Worm (Caenorhabditis elegans) whole organism, L1 larva: ENCODE measurements around the gene C25A8.5.

Experiments
- C04F5.9 ChIP-seq: sonication (generic microtip); optimal IDR thresholded peaks from 2 replicates; lab custom pipeline; 2016; ENCODE audit warnings: missing genetic modification characterization, missing compliant biosample characterization
- C16A3.4 ChIP-seq: fragments of 150-350 bp; optimal IDR thresholded peaks from 2 replicates; lab custom pipeline; 2014; ENCODE audit warnings: missing biosample characterization, missing genetic modification characterization
- F16B12.6 ChIP-seq: fragments of 150-350 bp; optimal IDR thresholded peaks from 2 replicates; lab custom pipeline; 2014; ENCODE audit warnings: missing biosample characterization, missing genetic modification characterization
- aha-1 ChIP-seq: fragments of 150-350 bp; optimal IDR thresholded peaks from 2 replicates; lab custom pipeline; 2014; ENCODE audit warnings: missing biosample characterization, missing genetic modification characterization
- aly-2 ChIP-seq: fragments of 150-350 bp; optimal IDR thresholded peaks from 2 replicates; lab custom pipeline; 2014; ENCODE audit warnings: missing biosample characterization, missing genetic modification characterization
- ama-1 ChIP-seq: fragments of 150-350 bp; optimal IDR thresholded peaks from 2 replicates; lab custom pipeline; 2014
- ceh-8 ChIP-seq: fragments of 200-800 bp; sonication (Bioruptor generic); optimal IDR thresholded peaks from 2 replicates; lab custom pipeline; 2018; ENCODE audit warnings: mild to moderate bottlenecking, missing genetic modification characterization, moderate library complexity, missing compliant biosample characterization
- ceh-88 ChIP-seq: fragments of 200-800 bp; sonication (Bioruptor generic); IDR thresholded peaks from 2 replicates; pipeline ENCODE4 v1.3.6; 2022; ENCODE audit warnings: missing genetic modification characterization, missing compliant biosample characterization
- ceh-90 ChIP-seq: sonication (generic microtip); optimal IDR thresholded peaks from 2 replicates; lab custom pipeline; 2016; ENCODE audit warnings: missing genetic modification characterization, missing compliant biosample characterization
- dsc-1 ChIP-seq: sonication (generic microtip); optimal IDR thresholded peaks from 2 replicates; lab custom pipeline; 2016; ENCODE audit warnings: mild to moderate bottlenecking, missing genetic modification characterization, missing compliant biosample characterization
- efl-3 ChIP-seq: fragments of 200-800 bp; sonication (Bioruptor generic); optimal IDR thresholded peaks from 2 replicates; lab custom pipeline; 2018; ENCODE audit warnings: mild to moderate bottlenecking, missing genetic modification characterization, missing compliant biosample characterization
- egl-13 ChIP-seq: sonication (generic microtip); optimal IDR thresholded peaks from 2 replicates; lab custom pipeline; 2016; ENCODE audit warnings: missing genotype, missing genetic modification reagents, missing genetic modification characterization, missing compliant biosample characterization
- egl-27 ChIP-seq, 2 experiments: fragments of 150-350 bp in 1 of 2; sonication (generic microtip); optimal IDR thresholded peaks; 3 replicates each; lab custom pipeline; 2017 to 2018; ENCODE audit warnings: missing biosample characterization in 2 of 2, missing genetic modification characterization in 2 of 2, missing genetic modification reagents in 2 of 2
- elt-2 ChIP-seq: sonication (generic microtip); optimal IDR thresholded peaks from 2 replicates; lab custom pipeline; 2016; ENCODE audit warnings: missing genetic modification characterization, mild to moderate bottlenecking, inconsistent platforms, missing compliant biosample characterization, missing genetic modification reagents
- elt-3 ChIP-seq, 6 experiments: fragments of 150-350 bp in 1 of 6; sonication (generic microtip); optimal IDR thresholded peaks; 2 replicates each; lab custom pipeline; 2017 to 2018; ENCODE audit warnings: missing biosample characterization in 6 of 6, missing genetic modification characterization in 6 of 6, inconsistent platforms in 1 of 6
- fkh-4 ChIP-seq: sonication (generic microtip); optimal IDR thresholded peaks from 2 replicates; lab custom pipeline; 2016; ENCODE audit warnings: missing compliant biosample characterization, missing genetic modification characterization, borderline replicate concordance
- fkh-8 ChIP-seq: sonication (generic microtip); optimal IDR thresholded peaks from 2 replicates; lab custom pipeline; 2016; ENCODE audit warnings: mild to moderate bottlenecking, missing genetic modification characterization, missing compliant biosample characterization
- fos-1 ChIP-seq: fragments of 150-350 bp; optimal IDR thresholded peaks from 2 replicates; lab custom pipeline; 2014; ENCODE audit warnings: missing biosample characterization, missing genetic modification characterization
- grh-1 ChIP-seq: fragments of 200-800 bp; sonication (Bioruptor generic); IDR thresholded peaks from 2 replicates; pipeline ENCODE4 v1.3.6; 2022; ENCODE audit warnings: missing genetic modification reagents, missing genetic modification characterization, missing compliant biosample characterization
- hlh-4 ChIP-seq: sonication (generic microtip); optimal IDR thresholded peaks from 2 replicates; lab custom pipeline; 2016; ENCODE audit warnings: mild to moderate bottlenecking, missing genetic modification characterization, missing compliant biosample characterization
- hpl-2 ChIP-seq: fragments of 150-350 bp; optimal IDR thresholded peaks from 2 replicates; lab custom pipeline; 2014; ENCODE audit warnings: missing biosample characterization, missing genetic modification reagents, missing genetic modification characterization
- isw-1 ChIP-seq: fragments of 200-800 bp; sonication (Bioruptor generic); IDR thresholded peaks from 2 replicates; pipeline ENCODE4 v1.3.6; 2022; ENCODE audit warnings: missing genetic modification characterization, missing compliant biosample characterization
- jun-1 ChIP-seq: fragments of 150-350 bp; optimal IDR thresholded peaks from 2 replicates; lab custom pipeline; 2014; ENCODE audit warnings: missing biosample characterization, missing genetic modification reagents, missing genetic modification characterization
- lin-15B ChIP-seq: fragments of 150-350 bp; sonication (generic microtip); optimal IDR thresholded peaks from 3 replicates; lab custom pipeline; 2014; ENCODE audit warnings: missing biosample characterization, missing genetic modification characterization
- lin-35 ChIP-seq, 2 experiments: fragments of 150-350 bp; optimal IDR thresholded peaks; 2 replicates each; lab custom pipeline; 2014; ENCODE audit warnings: missing biosample characterization in 2 of 2, missing genetic modification characterization in 2 of 2, missing genetic modification reagents in 2 of 2
- lsy-2 ChIP-seq, 2 experiments: fragments of 150-350 bp; optimal IDR thresholded peaks; 2 replicates each; lab custom pipeline; 2014; ENCODE audit warnings: missing biosample characterization in 2 of 2, missing genetic modification characterization in 2 of 2
- mab-9 ChIP-seq: fragments of 200-800 bp; sonication (Bioruptor generic); IDR thresholded peaks from 2 replicates; pipeline ENCODE4 v1.3.6; 2022; ENCODE audit warnings: missing genetic modification reagents, missing genetic modification characterization, missing compliant biosample characterization
- mdl-1 ChIP-seq, 2 experiments: fragments of 150-350 bp; optimal IDR thresholded peaks; 2 replicates each; lab custom pipeline; 2014 to 2017; ENCODE audit warnings: missing biosample characterization in 2 of 2, missing genetic modification characterization in 2 of 2, inconsistent platforms in 1 of 2
- nhr-11 ChIP-seq: fragments of 150-350 bp; optimal IDR thresholded peaks from 2 replicates; lab custom pipeline; 2014; ENCODE audit warnings: missing biosample characterization, missing genetic modification characterization
- nhr-12 ChIP-seq: sonication (generic microtip); optimal IDR thresholded peaks from 2 replicates; lab custom pipeline; 2017; ENCODE audit warnings: missing biosample characterization, missing genetic modification characterization
- nhr-237 ChIP-seq: fragments of 150-350 bp; optimal IDR thresholded peaks from 2 replicates; lab custom pipeline; 2014; ENCODE audit warnings: missing biosample characterization, missing genetic modification characterization
- nhr-28 ChIP-seq: fragments of 150-350 bp; optimal IDR thresholded peaks from 2 replicates; lab custom pipeline; 2014; ENCODE audit warnings: missing biosample characterization, missing genetic modification characterization
- nhr-84 ChIP-seq: sonication (generic microtip); optimal IDR thresholded peaks from 2 replicates; lab custom pipeline; 2017; ENCODE audit warnings: missing biosample characterization, missing genetic modification characterization
- nhr-85 ChIP-seq: sonication (generic microtip); peaks from one replicate; lab custom pipeline; 2016; ENCODE audit warnings: missing genetic modification characterization, inconsistent platforms, missing compliant biosample characterization
- pag-3 ChIP-seq: sonication (generic microtip); optimal IDR thresholded peaks from 2 replicates; lab custom pipeline; 2017; ENCODE audit warnings: missing genetic modification characterization, mild to moderate bottlenecking, missing compliant biosample characterization, antibody characterized with exemption, borderline replicate concordance; ENCODE audit not compliant: insufficient read depth
- pqm-1 ChIP-seq: sonication (generic microtip); optimal IDR thresholded peaks from 3 replicates; lab custom pipeline; 2017; ENCODE audit warnings: missing biosample characterization, missing genetic modification characterization
- rnt-1 ChIP-seq: sonication (generic microtip); optimal IDR thresholded peaks from 2 replicates; lab custom pipeline; 2016; ENCODE audit warnings: mild to moderate bottlenecking, missing genetic modification characterization, moderate library complexity, missing compliant biosample characterization
- skn-1 ChIP-seq: fragments of 150-350 bp; optimal IDR thresholded peaks from 2 replicates; lab custom pipeline; 2014; ENCODE audit warnings: missing biosample characterization, missing genetic modification characterization
- snu-23 ChIP-seq: sonication (generic microtip); optimal IDR thresholded peaks from 2 replicates; lab custom pipeline; 2016; ENCODE audit warnings: missing genetic modification characterization, missing compliant biosample characterization
- sptf-1 ChIP-seq: fragments of 150-350 bp; optimal IDR thresholded peaks from 2 replicates; lab custom pipeline; 2014; ENCODE audit warnings: missing biosample characterization, missing genetic modification characterization
- sup-37 ChIP-seq: fragments of 200-800 bp; sonication (Bioruptor generic); optimal IDR thresholded peaks from 2 replicates; lab custom pipeline; 2018; ENCODE audit warnings: mild to moderate bottlenecking, missing genetic modification characterization, missing compliant biosample characterization
- swsn-7 ChIP-seq: sonication (generic microtip); optimal IDR thresholded peaks from 2 replicates; lab custom pipeline; 2016; ENCODE audit warnings: missing genetic modification characterization, missing compliant biosample characterization
- tbx-2 ChIP-seq: sonication (generic microtip); optimal IDR thresholded peaks from 2 replicates; lab custom pipeline; 2016; ENCODE audit warnings: missing genetic modification characterization, missing compliant biosample characterization
- tlp-1 ChIP-seq: fragments of 150-350 bp; optimal IDR thresholded peaks from 2 replicates; lab custom pipeline; 2014; ENCODE audit warnings: missing biosample characterization, missing genetic modification characterization
- unc-30 ChIP-seq: sonication (generic microtip); optimal IDR thresholded peaks from 2 replicates; lab custom pipeline; 2017; ENCODE audit warnings: missing biosample characterization, missing genetic modification characterization
- unc-62 ChIP-seq: fragments of 150-350 bp; optimal IDR thresholded peaks from 2 replicates; lab custom pipeline; 2014; ENCODE audit warnings: missing biosample characterization, missing genetic modification reagents, missing genetic modification characterization
- unc-98 ChIP-seq: fragments of 200-800 bp; sonication (Bioruptor generic); IDR thresholded peaks from 2 replicates; pipeline ENCODE4 v1.3.6; 2022; ENCODE audit warnings: missing genetic modification characterization, missing compliant biosample characterization
- xbp-1 ChIP-seq: sonication (generic microtip); optimal IDR thresholded peaks from 2 replicates; lab custom pipeline; 2016; ENCODE audit warnings: missing genetic modification characterization, missing compliant biosample characterization
- zag-1 ChIP-seq: fragments of 150-350 bp; optimal IDR thresholded peaks from 2 replicates; lab custom pipeline; 2014; ENCODE audit warnings: missing biosample characterization, missing genetic modification characterization
- ztf-4 ChIP-seq: fragments of 150-350 bp; optimal IDR thresholded peaks from 2 replicates; lab custom pipeline; 2014; ENCODE audit warnings: missing biosample characterization, missing genetic modification characterization

The C25A8.5 gene

ce11 chrIV:7043430-7043829 lies 44.1 kb downstream of the C25A8.5 start:
- no peak for TF ChIP-seq isw-1 (GFP tag; lab: Robert Waterston, UW)
- no peak for TF ChIP-seq unc-30
- no peak for TF ChIP-seq aha-1
- TF ChIP-seq lsy-2 (tag; optimal IDR thresholded peaks at IDR 0.05; lab: Kevin White, UChicago) = no peak
- no peak for TF ChIP-seq C04F5.9 (tag; lab: Kevin White, UChicago)
- no peak for TF ChIP-seq ceh-90 (tag; lab: Kevin White, UChicago)
- no peak for TF ChIP-seq nhr-85 (tag; lab: Kevin White, UChicago)
- TF ChIP-seq zag-1 = no peak
- TF ChIP-seq F16B12.6 = no peak
- TF ChIP-seq aly-2 (tag; lab: Kevin White, UChicago) = no peak
- TF ChIP-seq nhr-28 = no peak
- TF ChIP-seq C16A3.4 = no peak
- TF ChIP-seq fos-1 (tag; lab: Kevin White, UChicago) = no peak
- TF ChIP-seq snu-23 = no peak
- TF ChIP-seq mdl-1 (tag; optimal IDR thresholded peaks at IDR 0.05; lab: Kevin White, UChicago) = no peak
- TF ChIP-seq mab-9 (GFP tag; lab: Robert Waterston, UW) = no peak

DNA sequence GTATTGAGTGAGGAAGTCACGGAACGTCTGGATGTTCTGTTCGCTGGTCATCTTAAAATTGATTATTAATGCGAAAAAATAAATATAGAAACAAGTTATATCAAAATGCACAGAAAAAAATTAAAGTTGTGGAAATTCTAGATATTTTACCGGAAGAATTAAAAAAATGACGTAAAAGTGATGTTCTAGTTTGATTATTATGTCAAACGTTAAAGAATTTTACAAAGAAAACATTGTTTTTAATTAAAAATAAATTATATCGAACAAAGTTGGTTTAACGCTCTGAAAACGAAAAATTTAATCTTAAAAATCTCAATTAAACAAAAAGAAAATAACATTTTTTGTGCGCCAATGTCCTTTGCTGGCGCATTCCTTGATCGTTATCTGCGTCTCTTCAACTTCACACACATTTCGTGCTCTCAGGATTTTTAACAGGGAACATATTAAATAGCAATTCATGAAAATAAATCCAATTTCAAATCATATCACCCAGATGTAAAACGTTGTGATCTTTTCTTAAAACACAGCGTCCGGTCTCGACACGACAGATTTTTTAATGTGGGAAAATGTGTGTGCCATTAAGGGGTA lies 45.3 kb downstream of the C25A8.5 start, which contains the start of gene tin-9.1:
Gene tin-9.1 (minus strand): TSS at position 51 of the 588 bp plus-strand sequence.
- TF ChIP-seq fkh-4 (peak; percentile 28), egl-27 (tag; optimal IDR thresholded peaks at IDR 0.05; lab: Kevin White, UChicago) (no peak), lin-15B (tag; lab: Kevin White, UChicago) (peak; percentile 58), elt-2 (tag; lab: Kevin White, UChicago) (peak; percentile 30), dsc-1 (tag; lab: Kevin White, UChicago) (peak; percentile 85), xbp-1 (tag; lab: Kevin White, UChicago) (peak; percentile 84), hpl-2 (GFP tag; lab: Kevin White, UChicago) (no peak), snu-23 (peak; percentile 89), egl-13 (peak; percentile 72), skn-1 (tag; lab: Kevin White, UChicago) (peak; percentile 89), tbx-2 (tag; lab: Kevin White, UChicago) (peak; percentile 84), ztf-4 (tag; lab: Kevin White, UChicago) (peak; percentile 81), isw-1 (GFP tag; lab: Robert Waterston, UW) (peak; percentile 70), efl-3 (no peak), nhr-12 (no peak), nhr-237 (tag; lab: Kevin White, UChicago) (peak; percentile 36), zag-1 (no peak), nhr-84 (tag; lab: Kevin White, UChicago) (no peak), grh-1 (GFP tag; lab: Robert Waterston, UW) (peak; percentile 57; the same call in 1 of the 2 replicates), swsn-7 (tag; lab: Kevin White, UChicago) (peak; percentile 87), unc-98 (GFP tag; lab: Robert Waterston, UW) (no peak), aha-1 (no peak), F16B12.6 (peak; percentile 39), ceh-88 (GFP tag; lab: Robert Waterston, UW) (peak; percentile 75), ceh-8 (GFP tag; lab: Kevin White, UChicago) (no peak), sup-37 (GFP tag; lab: Kevin White, UChicago) (no peak), hlh-4 (tag; lab: Kevin White, UChicago) (no peak), sptf-1 (tag; lab: Kevin White, UChicago) (no peak), lin-35 (GFP tag; optimal IDR thresholded peaks at IDR 0.05; lab: Kevin White, UChicago) (peak; percentile 84), fos-1 (tag; lab: Kevin White, UChicago) (peak; percentile 68), pag-3 (no peak), fkh-8 (tag; lab: Kevin White, UChicago) (peak; percentile 69), aly-2 (tag; lab: Kevin White, UChicago) (peak; percentile 60), mab-9 (GFP tag; lab: Robert Waterston, UW) (peak; percentile 22; the same call in 1 of the 2 replicates), C04F5.9 (tag; lab: Kevin White, UChicago) (peak; percentile 5), unc-62 (GFP tag; lab: Kevin White, UChicago) (no peak), jun-1 (tag; lab: Kevin White, UChicago) (peak; percentile 72), rnt-1 (peak; percentile 83), nhr-11 (tag; lab: Kevin White, UChicago) (peak; percentile 43), ama-1 (lab: Kevin White, UChicago) (peak; percentile 16), pqm-1 (no peak), unc-30 (no peak), C16A3.4 (peak; percentile 78), tlp-1 (no peak), elt-3 (tag; optimal IDR thresholded peaks at IDR 0.05; lab: Kevin White, UChicago) (peak in 2 of 6 experiments; percentile 53 to 75), lsy-2 (tag; optimal IDR thresholded peaks at IDR 0.05; lab: Kevin White, UChicago) (peak; percentile 89 to 92)
